Fruit fly (Drosophila melanogaster): ENCODE data around the gene Rpn5.

Gene Rpn5

DNA sequence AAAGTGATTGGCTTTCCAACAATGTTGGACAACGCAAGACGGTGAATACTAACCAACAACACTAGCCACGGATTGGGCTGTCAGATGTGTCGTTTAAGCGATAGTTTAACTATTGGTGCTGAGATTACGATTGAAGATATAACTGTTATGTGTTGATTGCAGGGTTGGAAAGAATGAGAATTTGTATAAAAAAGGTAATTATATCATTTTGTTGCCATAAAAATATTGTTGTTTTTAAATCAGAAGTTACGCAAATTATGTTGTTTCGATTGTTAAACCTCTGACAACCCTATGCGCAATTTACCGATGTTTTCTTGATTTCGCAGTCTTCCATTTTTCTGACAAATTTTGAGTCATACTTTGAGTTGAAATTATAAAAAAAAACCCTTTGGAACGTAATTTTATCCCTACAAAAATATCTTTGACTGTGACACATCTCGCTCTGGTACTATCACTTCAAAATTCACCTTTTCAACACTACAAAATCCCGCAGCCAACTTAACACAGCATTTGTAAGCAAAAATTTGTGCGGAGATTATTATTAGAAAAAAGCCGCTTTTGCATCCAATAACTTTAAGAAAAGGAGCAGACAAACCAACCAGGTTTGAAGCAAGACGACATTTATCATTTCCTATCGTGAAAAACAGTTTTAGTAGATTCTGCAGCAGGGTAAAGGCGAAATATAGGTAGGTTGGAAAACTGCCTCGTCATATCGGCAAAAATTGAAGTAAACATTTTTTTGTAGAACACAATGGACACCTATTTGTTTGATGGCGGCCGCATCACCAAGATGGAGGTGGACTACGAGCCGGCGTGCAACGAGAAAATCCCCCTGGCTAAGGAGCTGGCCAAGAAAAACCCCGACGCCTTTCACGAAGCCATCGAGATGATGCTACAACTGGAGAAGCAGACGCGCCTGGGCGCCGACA lies at the start of gene Rpn5, which contains the start of gene Hat1 (continued):
- TF ChIP-seq CG31441 (GFP tag; IDR thresholded peaks at IDR 0.05) (peak; percentile 81; the same call in 1 of the 2 replicates), z (GFP tag; IDR thresholded peaks at IDR 0.05) (no peak), CG17802 (tag; optimal IDR thresholded peaks at IDR 0.05) (peak; percentile 33), CG15269 (tag; optimal IDR thresholded peaks at IDR 0.05) (peak; percentile 70), stc (GFP tag; IDR thresholded peaks at IDR 0.05) (0 out of 2 replicates have a peak, but pooled peaks have one; percentile 31), CG1647 (GFP tag; optimal IDR thresholded peaks at IDR 0.05) (peak; percentile 88), dysf (GFP tag; IDR thresholded peaks at IDR 0.05) (peak; percentile 72; the same call in 2 of the 3 replicates), CG6654 (GFP tag; optimal IDR thresholded peaks at IDR 0.05) (peak; percentile 49), Atf6 (GFP tag; IDR thresholded peaks at IDR 0.05) (peak; percentile 54; the same call in 1 of the 2 replicates), Adf1 (GFP tag; IDR thresholded peaks at IDR 0.05) (no peak; the same call in 1 of the 2 replicates), abd-A (tag; optimal IDR thresholded peaks at IDR 0.05) (no peak), CG1792 (GFP tag; optimal IDR thresholded peaks at IDR 0.05) (peak; percentile 75), zfh1 (GFP tag; IDR thresholded peaks at IDR 0.05) (peak; percentile 58; the same call in 2 of the 3 replicates), ab (GFP tag; optimal IDR thresholded peaks at IDR 0.05) (peak; percentile 82), CG10366 (GFP tag; IDR thresholded peaks at IDR 0.05) (peak; percentile 47), sima (GFP tag; optimal IDR thresholded peaks at IDR 0.05) (peak; percentile 71), bsh (GFP tag; optimal IDR thresholded peaks at IDR 0.05) (peak; percentile 11 to 60), sens (GFP tag) (peak; percentile 98), CG6765 (GFP tag; optimal IDR thresholded peaks at IDR 0.05) (peak; percentile 49), HmgZ (tag; optimal IDR thresholded peaks at IDR 0.05) (peak; percentile 83), CG3281 (GFP tag; optimal IDR thresholded peaks at IDR 0.05) (peak; percentile 80), CG7928 (GFP tag; optimal IDR thresholded peaks at IDR 0.05) (peak; percentile 45), ems (GFP tag; optimal IDR thresholded peaks at IDR 0.05) (peak; percentile 90), dpn (GFP tag; optimal IDR thresholded peaks at IDR 0.05) (peak; percentile 89 to 94), CHES-1-like (GFP tag; optimal IDR thresholded peaks at IDR 0.05) (peak; percentile 90), CG14965 (GFP tag; optimal IDR thresholded peaks at IDR 0.05; ENCODE audit: borderline replicate concordance) (peak; percentile 51), lmd (GFP tag; IDR thresholded peaks at IDR 0.05) (peak; percentile 70), CoRest (tag; optimal IDR thresholded peaks at IDR 0.05) (peak; percentile 86), CG8281 (tag; optimal IDR thresholded peaks at IDR 0.05) (peak; percentile 36), CG17912 (GFP tag; optimal IDR thresholded peaks at IDR 0.05) (no peak), MBD-R2 (GFP tag; IDR thresholded peaks at IDR 0.05) (peak; percentile 85), cato (GFP tag; optimal IDR thresholded peaks at IDR 0.05; ENCODE audit: borderline replicate concordance) (peak; percentile 76), CG17829 (tag; optimal IDR thresholded peaks at IDR 0.05) (peak; percentile 68), CG3726 (GFP tag; IDR thresholded peaks at IDR 0.05) (no peak), org-1 (GFP tag; optimal IDR thresholded peaks at IDR 0.05) (peak; percentile 48), Antp (GFP tag; optimal IDR thresholded peaks at IDR 0.05) (peak; percentile 91), repo (GFP tag; optimal IDR thresholded peaks at IDR 0.05) (peak; percentile 76), kay (GFP tag; optimal IDR thresholded peaks at IDR 0.05) (peak; percentile 87), CG12104 (GFP tag; optimal IDR thresholded peaks at IDR 0.05) (peak; percentile 69), vvl (GFP tag; IDR thresholded peaks at IDR 0.05) (peak; percentile 59; the same call in 1 of the 2 replicates), Dip3 (GFP tag; optimal IDR thresholded peaks at IDR 0.05) (peak; percentile 90), Pdp1 (GFP tag; optimal IDR thresholded peaks at IDR 0.05) (peak; percentile 89 to 94), croc (GFP tag; conservative IDR thresholded peaks at IDR 0.05) (peak; percentile 21; the same call in 1 of the 3 replicates), slbo (GFP tag; IDR thresholded peaks at IDR 0.05) (peak; percentile 78), shn (GFP tag; optimal IDR thresholded peaks at IDR 0.05) (peak; percentile 91), CG7745 (tag; optimal IDR thresholded peaks at IDR 0.05) (no peak), Vsx1 (GFP tag; optimal IDR thresholded peaks at IDR 0.05) (peak; percentile 49), CG9876 (GFP tag; optimal IDR thresholded peaks at IDR 0.05) (peak; percentile 73)

All from whole organism, embryonic.